Fruit fly (Drosophila melanogaster): ENCODE measurements around the gene Rsph9.
A peak's percentile ranks its signal among the peaks of the same experiment; 100 is the strongest.

Rsph9 gene

DNA sequence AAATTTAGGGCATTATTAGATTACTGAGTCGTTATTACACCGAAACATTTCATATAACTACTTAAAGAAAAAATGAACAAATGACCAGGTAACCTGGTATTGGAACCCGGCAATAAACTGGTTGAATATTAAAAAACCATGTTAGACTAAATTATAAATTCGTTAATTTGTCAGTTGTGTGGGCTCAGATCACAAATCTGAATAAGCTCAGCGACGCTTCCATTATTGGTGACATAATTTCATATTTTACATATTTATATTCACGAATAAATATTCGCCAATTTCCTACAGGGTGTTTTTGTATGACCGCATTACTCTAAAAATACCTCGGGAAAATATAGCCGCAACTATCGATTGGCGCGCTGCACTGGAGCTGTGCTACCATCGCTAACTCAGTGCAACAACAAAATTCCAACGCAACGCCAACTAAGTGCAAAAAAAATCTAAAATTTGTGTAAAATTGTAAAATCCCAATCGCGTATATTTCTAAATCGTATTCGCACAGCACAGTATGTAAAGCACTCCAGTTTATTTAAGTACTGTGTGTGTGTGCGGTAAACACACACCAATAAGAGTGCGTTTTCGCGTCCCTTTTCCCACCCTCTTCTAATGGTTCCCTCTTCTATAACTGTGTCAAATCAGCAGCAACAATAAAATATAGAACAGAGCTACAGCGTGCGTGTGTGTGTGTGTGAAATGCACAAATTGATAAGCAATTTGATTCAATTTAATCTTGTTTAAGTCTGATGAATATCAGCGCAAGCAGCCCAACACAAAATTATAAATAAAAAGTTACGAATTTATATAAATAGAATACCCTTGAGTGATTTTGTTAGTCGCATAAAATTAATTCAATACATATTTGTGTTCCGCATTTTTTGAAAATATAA is 27.9 kb downstream of the Rsph9 start, which contains the start of gene CLIP-190 (continued):
- TF ChIP-seq pzg (GFP tag; optimal IDR thresholded peaks at IDR 0.05), result peak; percentile 68
- peak; percentile 100 for TF ChIP-seq CG18262 (tag; optimal IDR thresholded peaks at IDR 0.05)
- TF ChIP-seq chif (GFP tag; optimal IDR thresholded peaks at IDR 0.05), result peak in 1 of 2 experiments; percentile 15
- no peak for TF ChIP-seq gt (GFP tag; IDR thresholded peaks at IDR 0.05)
- TF ChIP-seq CG3847 (GFP tag; IDR thresholded peaks at IDR 0.05), result peak; percentile 13; the same call in 1 of the 2 replicates
- TF ChIP-seq CG10147 (GFP tag; optimal IDR thresholded peaks at IDR 0.05), result no peak
- no peak for TF ChIP-seq ftz-f1 (GFP tag; optimal IDR thresholded peaks at IDR 0.05)
- TF ChIP-seq chinmo (GFP tag; IDR thresholded peaks at IDR 0.05; ENCODE audit: partially characterized antibody), result peak; percentile 83
- TF ChIP-seq exex (tag; optimal IDR thresholded peaks at IDR 0.05), result no peak
- no peak for TF ChIP-seq Side (GFP tag; optimal IDR thresholded peaks at IDR 0.05)
- TF ChIP-seq Jarid2 (GFP tag; optimal IDR thresholded peaks at IDR 0.05), result no peak
- TF ChIP-seq CG2199 (GFP tag; IDR thresholded peaks at IDR 0.05), result no peak
- no peak for TF ChIP-seq dmrt11E (tag; optimal IDR thresholded peaks at IDR 0.05)
- peak; percentile 64 for TF ChIP-seq unc-4 (GFP tag; IDR thresholded peaks at IDR 0.05; ENCODE audit: partially characterized antibody)
- 0 out of 2 replicates have a peak, but pooled peaks have one; percentile 17 for TF ChIP-seq sob (GFP tag; IDR thresholded peaks at IDR 0.05)
- TF ChIP-seq CG31441 (GFP tag; IDR thresholded peaks at IDR 0.05), result no peak
- no peak for TF ChIP-seq CG7786 (GFP tag; optimal IDR thresholded peaks at IDR 0.05)
- TF ChIP-seq zen2 (GFP tag; IDR thresholded peaks at IDR 0.05; ENCODE audit: partially characterized antibody), result peak; percentile 10; the same call in 1 of the 3 replicates
- TF ChIP-seq CG8290 (GFP tag; optimal IDR thresholded peaks at IDR 0.05), result no peak
- peak in 1 of 2 experiments; percentile 54 for TF ChIP-seq CG8290 (tag; optimal IDR thresholded peaks at IDR 0.05)
- no peak for TF ChIP-seq CG17612 (GFP tag; IDR thresholded peaks at IDR 0.05)
- no peak for TF ChIP-seq CG15601 (tag; optimal IDR thresholded peaks at IDR 0.05)
- TF ChIP-seq CTCF (GFP tag; optimal IDR thresholded peaks at IDR 0.05), result peak; percentile 27
- peak; percentile 17 for TF ChIP-seq CG18476 (GFP tag; optimal IDR thresholded peaks at IDR 0.05)
- no peak for TF ChIP-seq Lpt (GFP tag; optimal IDR thresholded peaks at IDR 0.05)
- TF ChIP-seq Six4 (GFP tag; optimal IDR thresholded peaks at IDR 0.05), result no peak
- peak; percentile 31 for TF ChIP-seq stwl (tag; optimal IDR thresholded peaks at IDR 0.05)
- TF ChIP-seq CG11398 (GFP tag; optimal IDR thresholded peaks at IDR 0.05), result no peak
- no peak for TF ChIP-seq CG8478 (optimal IDR thresholded peaks at IDR 0.05)
- TF ChIP-seq CG12155 (GFP tag; optimal IDR thresholded peaks at IDR 0.05), result no peak
- peak; percentile 78 for TF ChIP-seq Elba2 (GFP tag; optimal IDR thresholded peaks at IDR 0.05)
- peak; percentile 2 for TF ChIP-seq Oli (tag; optimal IDR thresholded peaks at IDR 0.05)
- TF ChIP-seq Dp (GFP tag; optimal IDR thresholded peaks at IDR 0.05), result peak; percentile 58
- no peak for TF ChIP-seq CG12391 (tag; optimal IDR thresholded peaks at IDR 0.05)
- TF ChIP-seq eve (GFP tag; optimal IDR thresholded peaks at IDR 0.05), result peak in 1 of 2 experiments; percentile 41
- no peak for TF ChIP-seq B-H2 (GFP tag; optimal IDR thresholded peaks at IDR 0.05)
- TF ChIP-seq Hmr (GFP tag; optimal IDR thresholded peaks at IDR 0.05), result peak; percentile 10
- TF ChIP-seq lilli (GFP tag; optimal IDR thresholded peaks at IDR 0.05), result peak; percentile 35
- no peak for TF ChIP-seq bowl (GFP tag; IDR thresholded peaks at IDR 0.05)
- peak; percentile 16 for TF ChIP-seq CG3995 (GFP tag; optimal IDR thresholded peaks at IDR 0.05)
- TF ChIP-seq HmgD (GFP tag; optimal IDR thresholded peaks at IDR 0.05), result no peak
- TF ChIP-seq NFAT (GFP tag; IDR thresholded peaks at IDR 0.05), result no peak
- peak; percentile 49 for TF ChIP-seq CG2120 (GFP tag; optimal IDR thresholded peaks at IDR 0.05)
- no peak for TF ChIP-seq CG43689 (GFP tag; IDR thresholded peaks at IDR 0.05)
- TF ChIP-seq CG11504 (tag; optimal IDR thresholded peaks at IDR 0.05), result no peak
- TF ChIP-seq CG12219 (GFP tag; optimal IDR thresholded peaks at IDR 0.05), result no peak
- TF ChIP-seq CG42726 (GFP tag; IDR thresholded peaks at IDR 0.05; ENCODE audit: partially characterized antibody), result peak; percentile 74; the same call in 1 of the 2 replicates
- TF ChIP-seq Eip74EF (GFP tag; optimal IDR thresholded peaks at IDR 0.05), result peak in 1 of 2 experiments; percentile 63
- TF ChIP-seq CHES-1-like (GFP tag; optimal IDR thresholded peaks at IDR 0.05), result peak; percentile 37
- no peak for TF ChIP-seq CG30431 (GFP tag; optimal IDR thresholded peaks at IDR 0.05)
